Fruit fly (Drosophila melanogaster): ENCODE results near the gene Crag.

Gene Crag

DNA sequence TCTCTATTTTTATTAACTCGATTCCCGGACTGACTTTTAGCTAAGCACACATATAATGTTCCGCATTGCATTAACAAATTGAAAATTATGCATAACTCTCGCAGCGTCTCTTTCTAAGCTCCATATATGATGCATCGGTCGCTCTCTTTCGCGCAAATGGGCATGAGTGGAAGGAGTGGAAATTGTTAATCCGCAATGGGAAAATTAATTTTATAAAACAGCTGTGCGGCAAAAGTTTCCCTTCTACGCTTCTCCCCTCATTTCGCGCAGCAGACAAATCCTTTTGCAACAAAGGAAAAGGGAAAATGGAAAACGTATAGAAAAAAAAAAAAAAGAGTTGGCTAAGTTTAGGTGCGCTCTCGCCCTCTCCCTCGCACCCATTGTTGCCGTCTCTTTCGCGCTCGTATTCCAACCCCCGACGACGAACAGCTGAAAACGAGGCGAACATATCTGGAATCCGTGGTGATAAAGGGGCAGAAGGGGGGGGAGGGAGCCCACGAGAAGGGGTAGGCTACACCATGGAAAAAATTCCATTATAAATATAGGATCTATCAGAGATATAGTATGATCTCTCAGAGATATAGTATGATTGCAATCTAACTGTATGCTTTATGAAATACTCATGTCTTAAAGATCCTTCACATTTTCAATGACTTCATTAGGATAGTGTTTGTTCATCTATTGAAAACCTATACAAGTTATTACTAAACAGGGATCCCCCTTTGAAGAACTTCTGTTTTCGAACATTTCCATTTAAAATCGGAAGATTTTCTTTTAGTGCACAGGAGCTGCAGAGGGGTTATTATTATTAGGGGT is 44.5 kb downstream of the Crag start:
- TF ChIP-seq noc (tag; optimal IDR thresholded peaks at IDR 0.05) = no peak

DNA sequence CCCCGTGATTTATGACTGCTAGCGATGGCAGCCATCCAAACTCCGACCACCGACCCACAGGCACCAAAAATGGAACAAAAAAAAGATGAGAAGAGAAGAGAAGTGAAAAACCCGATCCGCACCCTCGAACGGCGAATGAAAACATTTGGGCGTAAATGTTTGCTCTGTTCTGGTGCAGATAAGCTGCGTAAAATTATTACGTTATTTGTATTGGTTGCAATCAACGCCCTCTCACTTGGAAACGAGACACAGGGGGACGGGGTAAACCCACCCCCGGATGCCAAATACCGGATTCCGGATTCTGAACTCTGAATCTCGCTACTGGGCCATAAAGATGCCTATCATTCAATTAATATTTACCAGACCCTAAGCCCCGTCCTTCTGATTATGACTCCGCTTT is 45.2 kb downstream of the Crag start:
- no peak for TF ChIP-seq noc (tag; optimal IDR thresholded peaks at IDR 0.05)

DNA sequence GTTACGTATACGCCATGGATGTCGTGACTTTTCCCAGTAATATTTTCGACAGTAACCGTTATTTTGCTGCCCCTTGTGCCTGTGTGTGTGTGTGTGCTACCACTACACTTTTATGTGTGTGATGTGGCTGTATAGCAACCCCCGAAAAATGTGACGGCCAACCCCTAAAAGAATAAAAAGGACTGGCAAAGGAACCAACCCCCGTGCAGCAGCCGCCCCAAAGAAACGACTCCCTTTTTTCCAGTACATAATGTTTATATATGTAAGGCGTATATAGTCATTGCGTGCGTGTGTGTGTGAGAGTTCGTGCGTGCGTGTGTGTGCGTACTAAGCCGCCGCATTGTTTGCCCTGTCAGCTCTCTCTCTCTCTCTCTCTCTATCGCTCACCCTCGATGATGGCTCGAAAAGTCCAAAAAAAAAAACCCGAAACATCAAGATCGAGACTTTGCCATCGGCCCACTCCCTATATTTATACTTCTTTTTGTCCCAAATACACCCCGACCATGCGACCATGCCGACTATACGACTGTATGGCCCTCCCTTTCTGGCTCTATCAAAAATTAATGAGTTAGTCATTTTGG is 48.9 kb downstream of the Crag start:
- TF ChIP-seq noc (tag; optimal IDR thresholded peaks at IDR 0.05) = no peak

- peak; percentile 6 for TF ChIP-seq noc (tag; optimal IDR thresholded peaks at IDR 0.05)
Observed at dm6 chrX:8650631-8651133, 58.9 kb downstream of the Crag start, which contains the start of gene oc. Gene oc, minus strand, starts transcription at chrX:8650681.

Measured in whole organism, larva.